Worm (Caenorhabditis elegans): ENCODE results near the gene nhr-193.

nhr-193 gene

DNA sequence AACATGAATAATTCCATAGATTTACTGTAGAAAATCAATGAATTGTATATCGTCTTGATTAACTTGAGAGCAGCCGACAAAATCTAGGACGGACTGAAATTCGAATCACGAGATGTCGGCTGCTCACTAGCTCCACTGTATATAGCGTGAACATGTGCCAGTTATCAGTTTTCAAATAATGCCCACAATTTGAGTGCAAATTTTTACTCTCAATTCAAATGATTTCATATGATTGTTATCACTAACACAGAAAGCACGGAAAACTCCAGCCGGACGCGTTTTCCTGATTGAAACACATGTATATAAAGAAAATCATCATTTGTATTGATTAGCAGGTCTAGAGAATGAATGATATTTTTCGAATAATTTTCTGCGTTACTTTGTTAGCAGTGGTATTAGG lies 49.7 kb upstream of the nhr-193 start, which contains the start of gene oac-5:
oac-5 (plus strand) TSS at position 301 of the 400 bp plus-strand sequence.
- TF ChIP-seq ceh-20 (GFP tag; IDR thresholded peaks at IDR 0.05) (no peak), zag-1 (tag; optimal IDR thresholded peaks at IDR 0.05) (no peak), F49E8.2 (tag; optimal IDR thresholded peaks at IDR 0.05; ENCODE audit: borderline replicate concordance) (no peak), cey-2 (tag; optimal IDR thresholded peaks at IDR 0.05; ENCODE audit: borderline replicate concordance, insufficient read depth) (no peak), Y48G9A.11 (GFP tag; IDR thresholded peaks at IDR 0.05) (no peak), dmd-6 (GFP tag; IDR thresholded peaks at IDR 0.05) (peak; percentile 75)

DNA sequence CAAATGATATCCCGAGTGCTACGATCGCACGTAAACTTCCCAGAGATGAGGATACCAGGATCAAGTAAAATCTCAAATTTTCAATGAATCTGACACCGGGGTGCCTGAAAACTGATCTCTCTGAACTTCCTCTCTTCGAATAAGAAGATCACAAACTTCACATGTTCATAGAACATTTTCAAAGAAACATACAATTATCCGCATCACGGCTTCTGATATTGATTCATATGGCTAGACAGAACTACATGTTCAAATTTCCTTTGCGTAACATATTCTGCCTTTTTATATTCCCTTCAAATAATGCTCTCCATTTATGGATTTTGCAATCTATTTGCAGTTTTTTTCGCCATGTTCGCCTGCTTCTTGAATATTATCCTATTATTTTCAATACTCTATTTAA lies 45.0 kb upstream of the nhr-193 start, which contains the start of gene srbc-83:
srbc-83 (plus strand) TSS at position 301 of the 400 bp plus-strand sequence.
- no peak for TF ChIP-seq F10B5.3 (tag; optimal IDR thresholded peaks at IDR 0.05)
- TF ChIP-seq zip-2 (tag; optimal IDR thresholded peaks at IDR 0.05), result no peak
- no peak for TF ChIP-seq zfp-3 (GFP tag; conservative IDR thresholded peaks at IDR 0.05)
- TF ChIP-seq lin-15B (tag; optimal IDR thresholded peaks at IDR 0.05), result no peak
- TF ChIP-seq unc-39 (tag; optimal IDR thresholded peaks at IDR 0.05), result no peak
- TF ChIP-seq mxl-2 (GFP tag; conservative IDR thresholded peaks at IDR 0.05), result no peak
- no peak for TF ChIP-seq zip-11 (GFP tag; IDR thresholded peaks at IDR 0.05)
- no peak for TF ChIP-seq fkh-10 (GFP tag; optimal IDR thresholded peaks at IDR 0.05)

DNA sequence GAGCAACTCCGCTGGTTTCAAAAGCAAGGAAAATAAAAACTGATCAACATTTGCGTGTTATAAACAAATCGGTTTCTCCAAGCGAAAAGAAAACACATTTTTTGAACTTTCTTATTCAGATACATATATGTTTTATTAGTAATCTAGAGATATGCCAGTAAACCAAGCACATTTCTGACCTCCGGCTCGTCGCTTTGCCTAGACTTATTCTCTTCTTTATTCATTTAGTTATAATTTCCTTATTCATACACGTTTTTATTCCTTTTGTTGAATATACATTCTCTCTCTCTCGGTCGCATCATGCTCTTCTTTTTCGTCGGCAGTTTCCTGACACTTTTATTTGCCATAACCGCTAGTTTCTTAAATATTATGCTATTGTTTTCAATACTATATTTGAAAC lies 43.4 kb upstream of the nhr-193 start, which contains the start of gene srbc-84:
srbc-84 (plus strand) TSS at position 301 of the 400 bp plus-strand sequence.
- TF ChIP-seq D1046.2 (GFP tag; IDR thresholded peaks at IDR 0.05), result no peak
- TF ChIP-seq spr-1 (tag; optimal IDR thresholded peaks at IDR 0.05), result no peak
- no peak for TF ChIP-seq zfp-3 (GFP tag; conservative IDR thresholded peaks at IDR 0.05)
- TF ChIP-seq hif-1 (tag; optimal IDR thresholded peaks at IDR 0.05), result no peak
- TF ChIP-seq nhr-76 (tag; optimal IDR thresholded peaks at IDR 0.05), result no peak

DNA sequence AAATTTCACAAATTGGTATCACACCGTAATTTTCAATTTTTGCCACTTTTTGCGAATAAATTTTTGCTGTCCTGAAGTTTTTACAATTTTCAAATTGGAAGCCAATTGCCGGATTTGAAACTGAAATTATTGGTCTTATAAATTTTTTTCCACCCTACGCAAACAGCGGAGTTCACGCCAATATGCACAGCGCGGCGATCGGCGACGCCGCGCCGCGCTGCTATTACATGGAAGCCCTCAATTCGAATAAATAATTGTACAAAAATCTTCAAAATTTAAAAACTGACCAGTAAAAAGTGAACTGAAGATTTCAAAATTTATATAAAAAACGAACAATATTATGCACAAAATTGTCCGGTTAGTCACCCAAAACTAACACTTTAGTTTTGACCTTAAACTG lies 42.3 kb upstream of the nhr-193 start:
- TF ChIP-seq mdl-1 (tag; optimal IDR thresholded peaks at IDR 0.05), result no peak
- no peak for TF ChIP-seq daf-16 (GFP tag; optimal IDR thresholded peaks at IDR 0.05)
- TF ChIP-seq daf-16 (tag; optimal IDR thresholded peaks at IDR 0.05), result no peak
- no peak for TF ChIP-seq F37D6.2 (tag; optimal IDR thresholded peaks at IDR 0.05)
- TF ChIP-seq attf-4 (tag; optimal IDR thresholded peaks at IDR 0.05), result no peak
- TF ChIP-seq F10B5.3 (tag; optimal IDR thresholded peaks at IDR 0.05), result no peak
- no peak for TF ChIP-seq Y48G9A.11 (GFP tag; IDR thresholded peaks at IDR 0.05)
- no peak for TF ChIP-seq fkh-10 (GFP tag; optimal IDR thresholded peaks at IDR 0.05)
- no peak for TF ChIP-seq fos-1 (tag; optimal IDR thresholded peaks at IDR 0.05)
- no peak for TF ChIP-seq R02D3.7 (tag; optimal IDR thresholded peaks at IDR 0.05)
- TF ChIP-seq lin-15B (tag; optimal IDR thresholded peaks at IDR 0.05), result no peak
- no peak for TF ChIP-seq rbr-2 (tag; optimal IDR thresholded peaks at IDR 0.05)
- TF ChIP-seq pha-4 (GFP tag; IDR thresholded peaks at IDR 0.05), result no peak
- TF ChIP-seq pha-4 (tag; optimal IDR thresholded peaks at IDR 0.05), result no peak
- TF ChIP-seq nhr-25 (tag; optimal IDR thresholded peaks at IDR 0.05; ENCODE audit: borderline replicate concordance, insufficient read depth), result no peak

DNA sequence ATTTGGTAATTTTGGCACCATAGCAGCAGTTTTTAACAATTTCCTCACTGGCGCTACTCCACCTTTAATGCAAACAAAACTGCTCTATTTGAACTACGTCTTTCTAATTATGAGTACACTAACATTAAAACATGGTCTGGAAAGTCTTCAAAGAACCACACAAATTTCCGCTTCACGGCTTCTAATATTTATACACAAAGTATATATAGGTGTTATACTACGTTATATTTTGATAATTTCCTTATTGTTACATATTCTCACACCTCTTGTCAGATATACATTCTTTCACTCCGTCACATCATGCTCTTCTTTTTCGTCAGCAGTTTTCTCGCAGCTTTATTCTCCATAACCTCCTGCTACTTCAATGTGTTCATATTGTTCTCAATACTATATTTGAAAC lies 41.8 kb upstream of the nhr-193 start, which contains the start of gene srbc-82:
srbc-82 (plus strand) TSS at position 301 of the 400 bp plus-strand sequence.
- TF ChIP-seq rbr-2 (tag; optimal IDR thresholded peaks at IDR 0.05) (no peak), zag-1 (tag; optimal IDR thresholded peaks at IDR 0.05) (no peak)

DNA sequence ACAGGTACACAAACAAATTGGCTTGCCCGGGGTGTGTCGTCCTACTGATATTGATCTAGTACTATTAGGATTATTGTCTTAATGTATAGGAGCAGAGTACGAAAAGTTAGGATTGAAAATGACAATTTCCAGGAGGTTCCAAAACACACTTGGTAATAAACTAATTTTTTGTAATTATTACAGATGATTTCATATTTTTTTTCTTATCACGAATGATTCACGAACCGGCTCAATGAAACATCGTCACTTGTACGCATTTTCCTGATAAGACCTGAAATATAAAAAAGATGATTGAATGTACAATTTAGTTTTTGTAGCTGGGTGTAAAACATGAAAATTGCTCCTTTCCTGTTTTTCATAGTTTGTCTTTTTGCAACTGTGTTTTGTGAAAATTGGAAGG lies 39.7 kb upstream of the nhr-193 start, which contains the start of the genes C31A11.13 and oac-6:
C31A11.13 (minus strand) TSS at position 113 of the 400 bp plus-strand sequence.
oac-6 (plus strand) TSS at position 279 of the 400 bp plus-strand sequence.
- no peak for TF ChIP-seq snpc-1.2 (GFP tag; IDR thresholded peaks at IDR 0.05)
- no peak for TF ChIP-seq F37D6.2 (tag; optimal IDR thresholded peaks at IDR 0.05)
- TF ChIP-seq unc-62 (GFP tag; optimal IDR thresholded peaks at IDR 0.05 in 1 of 2), result peak in 1 of 2 experiments; percentile 65
- no peak for TF ChIP-seq unc-62 (tag; optimal IDR thresholded peaks at IDR 0.05)
- peak; percentile 27 for TF ChIP-seq nhr-28 (tag; optimal IDR thresholded peaks at IDR 0.05)
- no peak for TF ChIP-seq daf-19 (GFP tag; conservative IDR thresholded peaks at IDR 0.05)
- TF ChIP-seq set-16 (GFP tag; IDR thresholded peaks at IDR 0.05), result no peak
- TF ChIP-seq daf-8 (GFP tag; IDR thresholded peaks at IDR 0.05), result no peak
- TF ChIP-seq pqm-1 (tag; optimal IDR thresholded peaks at IDR 0.05), result peak; percentile 37
- TF ChIP-seq nhr-42 (GFP tag; IDR thresholded peaks at IDR 0.05), result no peak
- no peak for TF ChIP-seq mep-1 (tag; optimal IDR thresholded peaks at IDR 0.05)
- no peak for TF ChIP-seq madf-9 (GFP tag; conservative IDR thresholded peaks at IDR 0.05)
- no peak for TF ChIP-seq daf-12 (tag; optimal IDR thresholded peaks at IDR 0.05)
- no peak for TF ChIP-seq nhr-25 (tag; optimal IDR thresholded peaks at IDR 0.05; ENCODE audit: borderline replicate concordance, insufficient read depth)
- TF ChIP-seq mxl-3 (GFP tag; optimal IDR thresholded peaks at IDR 0.05), result no peak
- TF ChIP-seq daf-16 (GFP tag; optimal IDR thresholded peaks at IDR 0.05), result no peak
- peak; percentile 9 for TF ChIP-seq daf-16 (tag; optimal IDR thresholded peaks at IDR 0.05)

All from whole organism, L4 larva.